Worm (Caenorhabditis elegans) whole organism, midembryonic: ENCODE measurements around the gene F36D3.8.
"Not testable (repeated sequence)": the region's sequence is repeated elsewhere in the genome, so short reads cannot be mapped to it uniquely, and the experiment has no call there.

Experiments
- T22C8.4 ChIP-seq: fragments of 200-800 bp; sonication (Bioruptor generic); IDR thresholded peaks from 2 replicates; pipeline ENCODE4 v1.3.6; 2022; ENCODE audit warnings: missing genetic modification characterization, missing compliant biosample characterization
- cog-1 ChIP-seq: sonication (generic microtip); optimal IDR thresholded peaks from 2 replicates; lab custom pipeline; 2016; ENCODE audit warnings: missing genetic modification characterization, missing compliant biosample characterization
- flt-1 ChIP-seq: fragments of 200-800 bp; sonication (Bioruptor generic); IDR thresholded peaks from 2 replicates; pipeline ENCODE4 v1.3.6; 2022; ENCODE audit warnings: missing genetic modification characterization, missing compliant biosample characterization
- tab-1 ChIP-seq: fragments of 200-800 bp; sonication (Bioruptor generic); IDR thresholded peaks from 2 replicates; pipeline ENCODE4 v1.3.6; 2022; ENCODE audit warnings: missing genetic modification characterization, missing compliant biosample characterization
- ztf-23 ChIP-seq: fragments of 200-800 bp; sonication (Bioruptor generic); IDR thresholded peaks from 2 replicates; pipeline ENCODE4 v1.3.6; 2022; ENCODE audit warnings: missing genetic modification reagents, missing genetic modification characterization, missing compliant biosample characterization
- ztf-29 ChIP-seq: fragments of 200-800 bp; sonication (Bioruptor generic); IDR thresholded peaks from 2 replicates; pipeline ENCODE4 v1.3.6; 2022; ENCODE audit warnings: missing genetic modification reagents, missing genetic modification characterization, missing compliant biosample characterization

ce11 chrV:16515140-16515539 is 11.8 kb upstream of the F36D3.8 start, which contains the start of gene F36D3.5:
- TF ChIP-seq flt-1 (GFP tag; lab: Robert Waterston, UW); ztf-23 (GFP tag; lab: Robert Waterston, UW); ztf-29 (GFP tag; lab: Robert Waterston, UW); T22C8.4 (GFP tag; lab: Robert Waterston, UW); cog-1 (tag; lab: Kevin White, UChicago); tab-1 (GFP tag; lab: Robert Waterston, UW): not testable (repeated sequence)
